Fruit fly (Drosophila melanogaster) whole organism, pupa: ENCODE measurements around the gene CG8852.

Source experiments
- CG13204 ChIP-seq: fragments of 200-800 bp; sonication (Bioruptor generic); optimal IDR thresholded peaks from 2 replicates; lab custom pipeline; 2018; ENCODE audit warnings: missing biosample characterization, mild to moderate bottlenecking, missing genetic modification characterization, moderate library complexity
- fd96Ca ChIP-seq: fragments of 200-800 bp; sonication (Bioruptor generic); IDR thresholded peaks from 3 replicates; pipeline ENCODE4 v1.3.6; 2022; ENCODE audit warnings: missing biosample characterization, missing genetic modification characterization

- TF ChIP-seq CG13204 (GFP tag; lab: Kevin White, UChicago), result no peak
- no peak for TF ChIP-seq fd96Ca
These were observed 13.9 kb downstream of the CG8852 start, which contains the start of gene drm for dm6 chr2L:3538564-3539411.
